Worm (Caenorhabditis elegans): ENCODE data around the gene polq-1.

Gene polq-1

ce11 chrIII:5832442-5832841 lies 29.5 kb upstream of the polq-1 start:
- TF ChIP-seq efl-1 (optimal IDR thresholded peaks at IDR 0.05) (no peak), efl-1 (GFP tag; optimal IDR thresholded peaks at IDR 0.05 in 1 of 2) (peak in 1 of 2 experiments; percentile 75), unc-86 (tag; optimal IDR thresholded peaks at IDR 0.05) (no peak)

- TF ChIP-seq sox-4 (tag; optimal IDR thresholded peaks at IDR 0.05): no peak
- TF ChIP-seq elt-2 (tag; optimal IDR thresholded peaks at IDR 0.05): no peak
- TF ChIP-seq zip-4 (GFP tag; optimal IDR thresholded peaks at IDR 0.05): no peak
- no peak for TF ChIP-seq zag-1 (tag; optimal IDR thresholded peaks at IDR 0.05)
- TF ChIP-seq ces-1 (GFP tag; optimal IDR thresholded peaks at IDR 0.05): no peak
- TF ChIP-seq efl-1 (optimal IDR thresholded peaks at IDR 0.05): no peak
- TF ChIP-seq efl-1 (GFP tag; optimal IDR thresholded peaks at IDR 0.05 in 1 of 2): no peak
- TF ChIP-seq nhr-71 (tag; optimal IDR thresholded peaks at IDR 0.05): no peak
- no peak for TF ChIP-seq lin-14 (GFP tag; optimal IDR thresholded peaks at IDR 0.05)
- TF ChIP-seq lin-13 (GFP tag; optimal IDR thresholded peaks at IDR 0.05): no peak
- TF ChIP-seq nhr-20 (tag; optimal IDR thresholded peaks at IDR 0.05): no peak
- TF ChIP-seq jun-1 (tag; optimal IDR thresholded peaks at IDR 0.05): no peak
- TF ChIP-seq snu-23 (GFP tag; optimal IDR thresholded peaks at IDR 0.05): no peak
- no peak for TF ChIP-seq egl-13 (tag; optimal IDR thresholded peaks at IDR 0.05)
Measured at ce11 chrIII:5828065-5828464, 25.1 kb upstream of the polq-1 start.

- TF ChIP-seq lin-15B (tag; optimal IDR thresholded peaks at IDR 0.05) (no peak), nhr-71 (tag; optimal IDR thresholded peaks at IDR 0.05) (peak; percentile 19), mef-2 (tag; optimal IDR thresholded peaks at IDR 0.05) (no peak), dpl-1 (GFP tag; optimal IDR thresholded peaks at IDR 0.05) (peak in 1 of 3 experiments; percentile 20), nhr-11 (tag; optimal IDR thresholded peaks at IDR 0.05) (no peak), blmp-1 (tag; optimal IDR thresholded peaks at IDR 0.05) (no peak), pag-3 (tag; optimal IDR thresholded peaks at IDR 0.05; ENCODE audit: borderline replicate concordance, insufficient read depth) (no peak), lin-14 (GFP tag; optimal IDR thresholded peaks at IDR 0.05) (peak; percentile 82), nhr-47 (tag; optimal IDR thresholded peaks at IDR 0.05) (peak; percentile 5)
Measured at ce11 chrIII:5826895-5827437, 24.0 kb upstream of the polq-1 start.

- TF ChIP-seq fkh-4 (tag; optimal IDR thresholded peaks at IDR 0.05; ENCODE audit: borderline replicate concordance): peak; percentile 34
- TF ChIP-seq nhr-237 (tag; optimal IDR thresholded peaks at IDR 0.05): no peak
- no peak for TF ChIP-seq lin-13 (GFP tag; optimal IDR thresholded peaks at IDR 0.05)
- TF ChIP-seq lin-14 (GFP tag; optimal IDR thresholded peaks at IDR 0.05): peak; percentile 58
- TF ChIP-seq unc-86 (tag; optimal IDR thresholded peaks at IDR 0.05): peak; percentile 72
- TF ChIP-seq zip-4 (GFP tag; optimal IDR thresholded peaks at IDR 0.05): no peak
- no peak for TF ChIP-seq nhr-84 (tag; optimal IDR thresholded peaks at IDR 0.05)
- peak; percentile 85 for TF ChIP-seq dsc-1 (tag; optimal IDR thresholded peaks at IDR 0.05)
Measured at ce11 chrIII:5824450-5824972, 21.6 kb upstream of the polq-1 start.

DNA sequence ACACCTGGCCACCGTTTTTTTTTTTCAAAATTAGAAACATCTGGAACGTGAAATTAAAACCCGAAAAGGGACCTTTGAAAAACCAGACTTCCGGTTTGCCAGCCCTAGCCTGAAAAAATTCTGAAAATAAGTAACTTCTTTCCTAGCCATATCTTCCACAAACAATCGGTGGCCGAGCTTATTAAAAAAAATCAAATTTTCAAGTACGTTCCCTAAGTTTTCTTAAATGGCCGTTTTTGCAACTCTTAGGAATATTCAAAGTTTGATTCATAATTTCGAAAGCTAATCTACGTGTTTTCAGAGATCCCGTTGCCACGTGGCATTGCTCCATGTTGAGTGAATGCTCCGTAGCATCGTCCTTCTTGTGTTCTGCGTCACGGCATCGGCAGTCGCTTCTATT lies 20.7 kb upstream of the polq-1 start, which contains the start of gene R12B2.8:
R12B2.8 (plus strand) TSS at position 301 of the 400 bp plus-strand sequence.
- TF ChIP-seq irx-1 (tag; optimal IDR thresholded peaks at IDR 0.05) (no peak), pax-3 (tag; optimal IDR thresholded peaks at IDR 0.05) (no peak), mef-2 (tag; optimal IDR thresholded peaks at IDR 0.05) (no peak), nhr-90 (tag; optimal IDR thresholded peaks at IDR 0.05; ENCODE audit: poor library complexity) (no peak), lsy-2 (tag; optimal IDR thresholded peaks at IDR 0.05) (no peak), nhr-84 (tag; optimal IDR thresholded peaks at IDR 0.05) (no peak), hlh-4 (tag; optimal IDR thresholded peaks at IDR 0.05) (no peak), nhr-76 (tag; optimal IDR thresholded peaks at IDR 0.05) (no peak), nhr-28 (tag; optimal IDR thresholded peaks at IDR 0.05) (no peak)
